Fruit fly (Drosophila melanogaster) whole organism, prepupa: Measurements from ENCODE around the gene D2hgdh.

ENCODE experiments used
- CG10631 ChIP-seq: fragments of 200-800 bp; sonication (Bioruptor generic); optimal IDR thresholded peaks from 2 replicates; lab custom pipeline; 2016; ENCODE audit warnings: missing biosample characterization, missing genetic modification characterization
- CG1621 ChIP-seq: fragments of 200-800 bp; sonication (Bioruptor generic); optimal IDR thresholded peaks from 3 replicates; lab custom pipeline; 2018; ENCODE audit warnings: missing biosample characterization, mild to moderate bottlenecking, missing genetic modification characterization
- CG31627 ChIP-seq: fragments of 200-800 bp; sonication (Bioruptor generic); optimal IDR thresholded peaks from 3 replicates; lab custom pipeline; 2016; ENCODE audit warnings: missing biosample characterization, missing genetic modification characterization
- CG34406 ChIP-seq: fragments of 200-800 bp; sonication (Bioruptor generic); optimal IDR thresholded peaks from 3 replicates; lab custom pipeline; 2016; ENCODE audit warnings: missing biosample characterization, missing genetic modification characterization
- CG3919 ChIP-seq: fragments of 200-800 bp; sonication (Bioruptor generic); optimal IDR thresholded peaks from 3 replicates; lab custom pipeline; 2016; ENCODE audit warnings: missing biosample characterization, missing genetic modification characterization
- CG6163 ChIP-seq: fragments of 200-800 bp; sonication (Bioruptor generic); IDR thresholded peaks from 3 replicates; pipeline ENCODE4 v1.3.6; 2022; ENCODE audit warnings: missing biosample characterization, missing genetic modification characterization
- CG6276 ChIP-seq: fragments of 200-800 bp; sonication (Bioruptor generic); optimal IDR thresholded peaks from 2 replicates; lab custom pipeline; 2017; ENCODE audit warnings: missing biosample characterization, mild to moderate bottlenecking, missing genetic modification characterization
- CG6792 ChIP-seq: fragments of 200-800 bp; sonication (Bioruptor generic); optimal IDR thresholded peaks from 3 replicates; lab custom pipeline; 2016; ENCODE audit warnings: missing biosample characterization, missing genetic modification characterization
- CG6808 ChIP-seq: fragments of 200-800 bp; sonication (Bioruptor generic); optimal IDR thresholded peaks from 3 replicates; lab custom pipeline; 2017; ENCODE audit warnings: missing biosample characterization, missing genetic modification characterization, mild to moderate bottlenecking, moderate library complexity, missing genetic modification reagents
- CG7368 ChIP-seq: fragments of 200-800 bp; sonication (Bioruptor generic); optimal IDR thresholded peaks from 3 replicates; lab custom pipeline; 2016; ENCODE audit warnings: missing biosample characterization, missing genetic modification characterization
- Eip75B ChIP-seq: fragments of 200-800 bp; sonication (Bioruptor generic); optimal IDR thresholded peaks from 3 replicates; lab custom pipeline; 2016; ENCODE audit warnings: missing biosample characterization, missing genetic modification characterization
- Eip78C ChIP-seq: fragments of 200-800 bp; sonication (Bioruptor generic); peaks from one replicate; lab custom pipeline; 2016; ENCODE audit warnings: missing biosample characterization, missing genetic modification characterization
- Eip93F ChIP-seq: fragments of 200-800 bp; sonication (Bioruptor generic); optimal IDR thresholded peaks from 2 replicates; lab custom pipeline; 2016; ENCODE audit warnings: missing biosample characterization, mild to moderate bottlenecking, missing genetic modification characterization
- Ets21C ChIP-seq: fragments of 200-800 bp; sonication (Bioruptor generic); optimal IDR thresholded peaks from 3 replicates; lab custom pipeline; 2016; ENCODE audit warnings: missing biosample characterization, missing genetic modification characterization
- Ets96B ChIP-seq: fragments of 200-800 bp; optimal IDR thresholded peaks from 2 replicates; lab custom pipeline; 2019; ENCODE audit warnings: missing biosample characterization, mild to moderate bottlenecking, missing genetic modification characterization, moderate library complexity
- Gug ChIP-seq: fragments of 200-800 bp; sonication (Bioruptor generic); IDR thresholded peaks from 2 replicates; pipeline ENCODE4 v1.3.6; 2022; ENCODE audit warnings: missing biosample characterization, missing genetic modification characterization
- Hr39 ChIP-seq: fragments of 200-800 bp; sonication (Bioruptor generic); optimal IDR thresholded peaks from 2 replicates; lab custom pipeline; 2016; ENCODE audit warnings: missing biosample characterization, missing genetic modification characterization
- Hr4 ChIP-seq: fragments of 200-800 bp; sonication (Bioruptor generic); optimal IDR thresholded peaks from 3 replicates; lab custom pipeline; 2016; ENCODE audit warnings: missing biosample characterization, missing genetic modification characterization
- Lpt ChIP-seq: fragments of 200-800 bp; sonication (Bioruptor generic); optimal IDR thresholded peaks from 3 replicates; lab custom pipeline; 2016; ENCODE audit warnings: missing biosample characterization, missing genetic modification characterization
- Met ChIP-seq: fragments of 200-800 bp; sonication (Bioruptor generic); optimal IDR thresholded peaks from 3 replicates; lab custom pipeline; 2016; ENCODE audit warnings: missing biosample characterization, missing genetic modification characterization
- OdsH ChIP-seq: fragments of 200-800 bp; sonication (Bioruptor generic); optimal IDR thresholded peaks from 3 replicates; lab custom pipeline; 2016; ENCODE audit warnings: missing biosample characterization, missing genetic modification characterization
- Smox ChIP-seq: fragments of 200-800 bp; sonication (Bioruptor generic); optimal IDR thresholded peaks from 3 replicates; lab custom pipeline; 2016; ENCODE audit warnings: missing biosample characterization, missing genetic modification characterization
- Sox102F ChIP-seq: fragments of 200-800 bp; sonication (Bioruptor generic); optimal IDR thresholded peaks from 2 replicates; lab custom pipeline; 2016; ENCODE audit warnings: missing biosample characterization, mild to moderate bottlenecking, missing genetic modification characterization
- Sox14 ChIP-seq: fragments of 200-800 bp; sonication (Bioruptor generic); optimal IDR thresholded peaks from 3 replicates; lab custom pipeline; 2016; ENCODE audit warnings: missing biosample characterization, missing genetic modification characterization
- achi ChIP-seq: fragments of 200-800 bp; sonication (Bioruptor generic); optimal IDR thresholded peaks from 3 replicates; lab custom pipeline; 2016; ENCODE audit warnings: missing biosample characterization, missing genetic modification characterization
- acj6 ChIP-seq: fragments of 200-800 bp; sonication (Bioruptor generic); optimal IDR thresholded peaks from 3 replicates; lab custom pipeline; 2016; ENCODE audit warnings: missing biosample characterization, missing genetic modification characterization
- cyc ChIP-seq: fragments of 200-800 bp; sonication (Bioruptor generic); optimal IDR thresholded peaks from 3 replicates; lab custom pipeline; 2016; ENCODE audit warnings: missing biosample characterization, missing genetic modification characterization
- dac ChIP-seq: fragments of 200-800 bp; sonication (Bioruptor generic); optimal IDR thresholded peaks from 2 replicates; lab custom pipeline; 2017; ENCODE audit warnings: missing biosample characterization, mild to moderate bottlenecking, missing genetic modification characterization
- eg ChIP-seq: fragments of 200-800 bp; sonication (Bioruptor generic); IDR thresholded peaks from 3 replicates; pipeline ENCODE4 v1.3.6; 2022; ENCODE audit warnings: missing biosample characterization, missing genetic modification characterization
- esn ChIP-seq: fragments of 200-800 bp; sonication (Bioruptor generic); optimal IDR thresholded peaks from 2 replicates; lab custom pipeline; 2016; ENCODE audit warnings: missing biosample characterization, mild to moderate bottlenecking, missing genetic modification characterization, moderate library complexity
- fkh ChIP-seq: fragments of 200-800 bp; sonication (Bioruptor generic); optimal IDR thresholded peaks from 3 replicates; lab custom pipeline; 2017; ENCODE audit warnings: missing biosample characterization, mild to moderate bottlenecking, missing genetic modification characterization, moderate library complexity
- lz ChIP-seq: fragments of 200-800 bp; sonication (Bioruptor generic); optimal IDR thresholded peaks from 3 replicates; lab custom pipeline; 2016; ENCODE audit warnings: missing biosample characterization, missing genetic modification characterization
- net ChIP-seq: fragments of 200-800 bp; sonication (Bioruptor generic); optimal IDR thresholded peaks from 3 replicates; lab custom pipeline; 2016; ENCODE audit warnings: missing biosample characterization, missing genetic modification characterization
- pdm3 ChIP-seq: fragments of 200-800 bp; sonication (Bioruptor generic); optimal IDR thresholded peaks from 3 replicates; lab custom pipeline; 2016; ENCODE audit warnings: missing biosample characterization, missing genetic modification characterization
- spab ChIP-seq: fragments of 200-800 bp; sonication (Bioruptor generic); optimal IDR thresholded peaks from 2 replicates; lab custom pipeline; 2017; ENCODE audit warnings: missing biosample characterization, mild to moderate bottlenecking, missing genetic modification characterization, missing genetic modification reagents
- ss ChIP-seq, 2 experiments: fragments of 200-800 bp; sonication (Bioruptor generic); optimal IDR thresholded peaks; 2 replicates in 1 of 2; 3 replicates in 1 of 2; lab custom pipeline; 2017 to 2018; ENCODE audit warnings: mild to moderate bottlenecking in 2 of 2, missing biosample characterization in 2 of 2, missing genetic modification characterization in 2 of 2, moderate library complexity in 1 of 2
- svp ChIP-seq: fragments of 200-800 bp; sonication (Bioruptor generic); peaks from one replicate; lab custom pipeline; 2016; ENCODE audit warnings: missing biosample characterization, missing genetic modification characterization
- topi ChIP-seq: fragments of 200-800 bp; sonication (Bioruptor generic); optimal IDR thresholded peaks from 3 replicates; lab custom pipeline; 2016; ENCODE audit warnings: missing biosample characterization, missing genetic modification characterization
- vri ChIP-seq: fragments of 200-800 bp; sonication (Bioruptor generic); optimal IDR thresholded peaks from 3 replicates; lab custom pipeline; 2016; ENCODE audit warnings: missing biosample characterization, mild to moderate bottlenecking, missing genetic modification characterization

D2hgdh gene

DNA sequence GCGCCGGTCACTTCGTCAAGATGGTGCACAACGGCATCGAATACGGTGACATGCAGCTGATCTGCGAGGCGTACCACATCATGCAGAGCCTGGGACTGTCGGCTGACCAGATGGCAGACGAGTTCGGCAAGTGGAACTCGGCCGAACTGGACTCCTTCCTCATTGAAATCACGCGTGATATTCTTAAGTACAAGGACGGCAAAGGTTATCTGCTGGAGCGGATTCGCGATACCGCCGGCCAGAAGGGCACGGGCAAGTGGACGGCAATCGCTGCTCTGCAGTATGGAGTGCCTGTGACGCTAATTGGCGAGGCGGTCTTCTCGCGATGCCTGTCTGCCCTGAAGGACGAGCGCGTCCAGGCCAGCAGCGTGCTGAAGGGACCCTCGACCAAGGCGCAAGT, 6.2 kb downstream of the D2hgdh start:
- TF ChIP-seq CG6808 (GFP tag; lab: Kevin White, UChicago) (no peak), svp (GFP tag; lab: Kevin White, UChicago) (peak; percentile 96), CG3919 (GFP tag; lab: Kevin White, UChicago) (no peak)
- TF ChIP-seq, all 60 proteins: peak for 1

DNA sequence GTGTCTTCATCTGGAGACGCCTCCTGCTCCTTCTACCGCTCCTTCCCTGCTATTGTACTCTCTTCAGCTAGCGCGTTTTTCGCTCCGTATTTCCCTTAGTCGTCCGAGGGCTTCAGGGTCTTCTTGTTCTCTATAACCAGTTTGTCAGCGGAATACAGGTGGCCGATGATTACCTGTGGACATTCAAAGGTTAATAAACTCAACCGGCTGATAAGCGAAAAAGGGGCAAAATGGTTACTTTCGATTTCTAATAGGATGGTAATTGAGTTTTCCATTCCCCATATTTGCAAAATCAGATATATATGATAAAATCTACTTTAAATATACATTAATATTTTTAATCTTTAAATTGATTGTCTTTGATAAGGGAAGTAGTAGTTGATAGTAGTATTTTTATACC, 7.4 kb downstream of the D2hgdh start:
- no peak for TF ChIP-seq Sox102F (GFP tag; lab: Kevin White, UChicago)
- peak; percentile 25 for TF ChIP-seq svp (GFP tag; lab: Kevin White, UChicago)
- TF ChIP-seq, all 60 proteins: peak for 1

DNA sequence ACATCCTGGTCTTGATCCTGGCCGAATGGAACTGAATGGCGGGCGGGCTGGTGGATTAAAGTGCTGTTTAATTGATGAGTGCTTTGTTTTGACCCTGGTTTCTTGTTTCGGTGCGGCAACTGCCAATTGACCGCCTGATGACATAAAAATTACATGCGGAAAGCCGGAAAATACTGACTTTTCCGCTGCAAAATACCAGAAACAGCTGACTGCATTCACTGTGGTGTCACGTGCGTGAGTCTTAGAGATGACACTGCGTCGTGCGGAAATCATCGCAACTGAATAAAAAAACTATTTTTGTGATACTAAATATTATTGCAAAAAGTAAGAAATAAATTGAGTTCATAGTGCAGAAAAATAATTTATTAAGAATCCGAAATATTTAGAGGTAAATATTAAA, 8.2 kb downstream of the D2hgdh start, which contains the start of gene bcn92:
Gene bcn92 (minus strand): TSS at position 170 of the 400 bp plus-strand sequence.
- TF ChIP-seq CG34406 (GFP tag; lab: Kevin White, UChicago) = no peak
- peak; percentile 59 for TF ChIP-seq esn (GFP tag; lab: Kevin White, UChicago)
- no peak for TF ChIP-seq Lpt (GFP tag; lab: Kevin White, UChicago)
- TF ChIP-seq CG6792 = no peak
- TF ChIP-seq CG6163 (GFP tag; lab: Robert Waterston, UW) = peak; percentile 15; the same call in 1 of the 3 replicates
- TF ChIP-seq Eip78C (GFP tag; lab: Kevin White, UChicago) = peak; percentile 70
- TF ChIP-seq Hr4 (GFP tag; lab: Kevin White, UChicago) = peak; percentile 7
- TF ChIP-seq achi (GFP tag; lab: Kevin White, UChicago) = peak; percentile 31
- TF ChIP-seq dac (GFP tag; lab: Kevin White, UChicago) = no peak
- no peak for TF ChIP-seq spab
- TF ChIP-seq cyc (GFP tag; lab: Kevin White, UChicago) = peak; percentile 42
- TF ChIP-seq ss (GFP tag; optimal IDR thresholded peaks at IDR 0.05; lab: Kevin White, UChicago) = no peak
- TF ChIP-seq CG1621 (tag; lab: Kevin White, UChicago) = peak; percentile 4
- TF ChIP-seq net (GFP tag; lab: Kevin White, UChicago) = no peak
- TF ChIP-seq pdm3 (GFP tag; lab: Kevin White, UChicago) = no peak
- TF ChIP-seq Smox (GFP tag; lab: Kevin White, UChicago) = peak; percentile 50
- peak; percentile 41 for TF ChIP-seq Sox14 (GFP tag; lab: Kevin White, UChicago)
- peak; percentile 20 for TF ChIP-seq OdsH
- peak; percentile 62 for TF ChIP-seq vri
- peak; percentile 38 for TF ChIP-seq topi (GFP tag; lab: Kevin White, UChicago)
- TF ChIP-seq CG6276 (GFP tag; lab: Kevin White, UChicago) = no peak
- TF ChIP-seq fkh (GFP tag; lab: Kevin White, UChicago) = no peak
- no peak for TF ChIP-seq Gug (GFP tag; lab: Robert Waterston, UW)
- peak; percentile 47 for TF ChIP-seq CG31627 (GFP tag; lab: Kevin White, UChicago)
- peak; percentile 61 for TF ChIP-seq svp (GFP tag; lab: Kevin White, UChicago)
- peak; percentile 44 for TF ChIP-seq Hr39 (GFP tag; lab: Kevin White, UChicago)
- TF ChIP-seq Eip75B (GFP tag; lab: Kevin White, UChicago) = peak; percentile 1
- TF ChIP-seq CG7368 (GFP tag; lab: Kevin White, UChicago) = no peak
- TF ChIP-seq CG3919 (GFP tag; lab: Kevin White, UChicago) = peak; percentile 17
- no peak for TF ChIP-seq CG10631 (GFP tag; lab: Kevin White, UChicago)
- TF ChIP-seq Met (GFP tag; lab: Kevin White, UChicago) = peak; percentile 36
- no peak for TF ChIP-seq Ets96B (tag; lab: Kevin White, UChicago)
- TF ChIP-seq lz = peak; percentile 44
- TF ChIP-seq eg = no peak
- TF ChIP-seq Eip93F = no peak
- peak; percentile 7 for TF ChIP-seq acj6 (GFP tag; lab: Kevin White, UChicago)
- TF ChIP-seq Ets21C (GFP tag; lab: Kevin White, UChicago) = peak; percentile 13
- TF ChIP-seq, all 60 proteins: peak for 21
